Worm (Caenorhabditis elegans): ENCODE measurements around the gene cest-2.1.

DNA sequence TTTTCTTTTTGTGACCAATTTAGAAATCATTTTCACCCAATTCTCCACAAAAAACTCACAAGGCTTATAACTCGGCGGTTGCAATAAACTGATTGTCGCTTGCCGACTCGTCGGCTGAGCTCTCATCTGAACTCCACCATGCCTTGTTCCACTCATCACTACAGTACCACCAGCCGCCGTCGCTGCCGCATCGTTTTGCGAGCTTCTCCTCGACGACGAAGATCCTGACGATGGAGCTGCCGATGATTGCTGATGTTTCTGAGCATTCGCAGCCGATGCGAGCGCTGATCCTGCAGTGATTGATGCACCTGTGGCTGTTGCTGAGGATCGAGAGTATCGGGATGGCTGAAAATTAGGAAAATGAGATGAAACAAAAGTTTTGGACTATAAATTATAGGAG lies 50.6 kb downstream of the cest-2.1 start:
- no peak for TF ChIP-seq hlh-13 (GFP tag; optimal IDR thresholded peaks at IDR 0.05)
- TF ChIP-seq nhr-11 (tag; optimal IDR thresholded peaks at IDR 0.05): no peak
- no peak for TF ChIP-seq ceh-48 (tag; optimal IDR thresholded peaks at IDR 0.05)
- no peak for TF ChIP-seq elt-2 (tag; optimal IDR thresholded peaks at IDR 0.05)
- TF ChIP-seq ceh-19 (GFP tag; optimal IDR thresholded peaks at IDR 0.05): no peak
- TF ChIP-seq ama-1 (optimal IDR thresholded peaks at IDR 0.05): no peak
- no peak for TF ChIP-seq fax-1 (tag; optimal IDR thresholded peaks at IDR 0.05)
- no peak for TF ChIP-seq unc-55 (GFP tag; optimal IDR thresholded peaks at IDR 0.05)
- no peak for TF ChIP-seq ceh-9 (tag; optimal IDR thresholded peaks at IDR 0.05)
- TF ChIP-seq pha-4 (tag; optimal IDR thresholded peaks at IDR 0.05): no peak

All from whole organism, late embryonic.